Worm (Caenorhabditis elegans) whole organism, L1 larva: ENCODE measurements around the gene fipr-5.

Source experiments
- tbx-2 ChIP-seq: sonication (generic microtip); optimal IDR thresholded peaks from 2 replicates; lab custom pipeline; 2016; ENCODE audit warnings: missing genetic modification characterization, missing compliant biosample characterization
- xbp-1 ChIP-seq: sonication (generic microtip); optimal IDR thresholded peaks from 2 replicates; lab custom pipeline; 2016; ENCODE audit warnings: missing genetic modification characterization, missing compliant biosample characterization

DNA sequence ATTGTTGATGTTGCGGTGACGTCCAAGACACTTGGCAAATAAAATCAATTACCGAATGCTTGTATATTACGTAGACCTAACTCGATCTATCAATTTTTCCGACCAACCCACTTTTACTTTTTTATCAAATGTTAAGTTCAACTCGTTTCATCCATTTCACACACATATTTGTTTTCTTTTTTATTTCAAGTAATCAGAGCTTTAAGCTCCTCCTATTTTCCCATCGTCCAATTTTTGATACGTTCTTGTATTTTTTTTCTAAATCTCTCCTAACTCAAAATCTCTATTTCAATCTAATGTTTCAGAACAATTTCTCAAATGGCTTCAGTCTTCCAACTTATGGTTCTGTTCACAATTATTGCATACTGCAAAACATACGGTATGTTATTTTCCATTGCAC lies 22.8 kb downstream of the fipr-5 start, which contains the start of gene ZK856.6:
- TF ChIP-seq tbx-2 (tag; lab: Kevin White, UChicago) (no peak), xbp-1 (tag; lab: Kevin White, UChicago) (no peak)
